Worm (Caenorhabditis elegans): ENCODE measurements around the gene T11F9.14.
"Not testable (repeated sequence)": the region's sequence is repeated elsewhere in the genome, so short reads cannot be mapped to it uniquely, and the experiment has no call there.

Gene T11F9.14

ce11 chrV:11480734-11481133 is at the start of gene T11F9.14:
TSS of gene T11F9.14 (minus strand) at chrV:11480834.
- TF ChIP-seq cnd-1, elt-3, unc-39 (tag; optimal IDR thresholded peaks at IDR 0.05): not testable (repeated sequence)

- TF ChIP-seq pha-4 (tag; optimal IDR thresholded peaks at IDR 0.05): no peak
- TF ChIP-seq nhr-237 (tag; optimal IDR thresholded peaks at IDR 0.05): peak; percentile 27
Observed at ce11 chrV:11529541-11529940, 48.9 kb upstream of the T11F9.14 start.

- TF ChIP-seq hlh-1 (tag; optimal IDR thresholded peaks at IDR 0.05) (peak; percentile 11), unc-120 (tag; optimal IDR thresholded peaks at IDR 0.05; ENCODE audit: poor library complexity, severe bottlenecking) (peak; percentile 19), nhr-12 (tag; optimal IDR thresholded peaks at IDR 0.05) (no peak)
Observed at ce11 chrV:11528633-11529327, 48.1 kb upstream of the T11F9.14 start.

- no peak for TF ChIP-seq ceh-43 (GFP tag; optimal IDR thresholded peaks at IDR 0.05)
- no peak for TF ChIP-seq mep-1 (tag; optimal IDR thresholded peaks at IDR 0.05)
- TF ChIP-seq blmp-1 (tag; optimal IDR thresholded peaks at IDR 0.05): no peak
- no peak for TF ChIP-seq ceh-83 (GFP tag; optimal IDR thresholded peaks at IDR 0.05)
Observed at ce11 chrV:11527531-11527930, 46.9 kb upstream of the T11F9.14 start, which contains the start of gene ccch-1. TSS of gene ccch-1 (plus strand) at chrV:11527831.

ce11 chrV:11526927-11527491 is 46.4 kb upstream of the T11F9.14 start:
- TF ChIP-seq M03D4.4 (tag; optimal IDR thresholded peaks at IDR 0.05): no peak
- TF ChIP-seq sptf-1 (tag; optimal IDR thresholded peaks at IDR 0.05): no peak
- TF ChIP-seq snpc-4 (tag; optimal IDR thresholded peaks at IDR 0.05): no peak
- no peak for TF ChIP-seq nhr-28 (tag; optimal IDR thresholded peaks at IDR 0.05)
- no peak for TF ChIP-seq sem-2 (GFP tag; optimal IDR thresholded peaks at IDR 0.05)
- no peak for TF ChIP-seq nhr-76 (tag; optimal IDR thresholded peaks at IDR 0.05)
- TF ChIP-seq pha-4 (tag; optimal IDR thresholded peaks at IDR 0.05): no peak
- no peak for TF ChIP-seq elt-1 (tag; optimal IDR thresholded peaks at IDR 0.05; ENCODE audit: borderline replicate concordance, insufficient read depth)
- no peak for TF ChIP-seq mab-5 (tag; optimal IDR thresholded peaks at IDR 0.05)
- TF ChIP-seq ceh-83 (GFP tag; optimal IDR thresholded peaks at IDR 0.05): no peak
- no peak for TF ChIP-seq blmp-1 (tag; optimal IDR thresholded peaks at IDR 0.05)
- TF ChIP-seq ztf-11 (tag; optimal IDR thresholded peaks at IDR 0.05): no peak
- TF ChIP-seq nhr-237 (tag; optimal IDR thresholded peaks at IDR 0.05): no peak
- TF ChIP-seq ceh-43 (GFP tag; optimal IDR thresholded peaks at IDR 0.05): no peak
- TF ChIP-seq lsy-2 (tag; optimal IDR thresholded peaks at IDR 0.05): no peak
- TF ChIP-seq mls-2 (tag; optimal IDR thresholded peaks at IDR 0.05): no peak
- no peak for TF ChIP-seq ceh-39 (tag; optimal IDR thresholded peaks at IDR 0.05)
- no peak for TF ChIP-seq lin-32 (GFP tag; optimal IDR thresholded peaks at IDR 0.05)
- no peak for TF ChIP-seq flh-1 (GFP tag; optimal IDR thresholded peaks at IDR 0.05)

ce11 chrV:11525338-11525737 is 44.7 kb upstream of the T11F9.14 start:
- TF ChIP-seq sptf-1 (tag; optimal IDR thresholded peaks at IDR 0.05): peak; percentile 28
- no peak for TF ChIP-seq mep-1 (tag; optimal IDR thresholded peaks at IDR 0.05)
- peak; percentile 44 for TF ChIP-seq ham-2 (GFP tag; optimal IDR thresholded peaks at IDR 0.05)
- TF ChIP-seq M03D4.4 (tag; optimal IDR thresholded peaks at IDR 0.05): no peak
- peak; percentile 70 for TF ChIP-seq blmp-1 (tag; optimal IDR thresholded peaks at IDR 0.05)

- no peak for TF ChIP-seq nhr-28 (tag; optimal IDR thresholded peaks at IDR 0.05)
- TF ChIP-seq nhr-12 (tag; optimal IDR thresholded peaks at IDR 0.05): no peak
- no peak for TF ChIP-seq snpc-4 (tag; optimal IDR thresholded peaks at IDR 0.05)
- TF ChIP-seq lin-13 (tag; optimal IDR thresholded peaks at IDR 0.05): peak; percentile 87
- TF ChIP-seq ces-1 (GFP tag; optimal IDR thresholded peaks at IDR 0.05): no peak
- peak; percentile 70 for TF ChIP-seq pha-4 (tag; optimal IDR thresholded peaks at IDR 0.05)
- peak; percentile 20 for TF ChIP-seq ceh-39 (tag; optimal IDR thresholded peaks at IDR 0.05)
- no peak for TF ChIP-seq mls-2 (tag; optimal IDR thresholded peaks at IDR 0.05)
- no peak for TF ChIP-seq lin-32 (GFP tag; optimal IDR thresholded peaks at IDR 0.05)
- TF ChIP-seq M03D4.4 (tag; optimal IDR thresholded peaks at IDR 0.05): peak; percentile 76
- TF ChIP-seq sem-2 (GFP tag; optimal IDR thresholded peaks at IDR 0.05): peak; percentile 32
- TF ChIP-seq sptf-1 (tag; optimal IDR thresholded peaks at IDR 0.05): no peak
- TF ChIP-seq nhr-237 (tag; optimal IDR thresholded peaks at IDR 0.05): peak; percentile 74
- TF ChIP-seq nhr-2 (tag; optimal IDR thresholded peaks at IDR 0.05): no peak
- TF ChIP-seq ztf-11 (tag; optimal IDR thresholded peaks at IDR 0.05): no peak
- TF ChIP-seq zip-8 (tag; optimal IDR thresholded peaks at IDR 0.05): no peak
- TF ChIP-seq cnd-1 (tag; optimal IDR thresholded peaks at IDR 0.05): peak; percentile 47
- peak; percentile 43 for TF ChIP-seq tbx-8 (GFP tag; optimal IDR thresholded peaks at IDR 0.05)
- no peak for TF ChIP-seq blmp-1 (tag; optimal IDR thresholded peaks at IDR 0.05)
- TF ChIP-seq ceh-43 (GFP tag; optimal IDR thresholded peaks at IDR 0.05): peak; percentile 44
- no peak for TF ChIP-seq nhr-76 (tag; optimal IDR thresholded peaks at IDR 0.05)
- TF ChIP-seq elt-1 (tag; optimal IDR thresholded peaks at IDR 0.05; ENCODE audit: borderline replicate concordance, insufficient read depth): no peak
- TF ChIP-seq bed-3 (GFP tag; optimal IDR thresholded peaks at IDR 0.05): no peak
- peak; percentile 75 for TF ChIP-seq lsy-2 (tag; optimal IDR thresholded peaks at IDR 0.05)
- peak; percentile 57 for TF ChIP-seq hlh-1 (tag; optimal IDR thresholded peaks at IDR 0.05)
- TF ChIP-seq flh-1 (GFP tag; optimal IDR thresholded peaks at IDR 0.05): no peak
- TF ChIP-seq unc-39 (tag; optimal IDR thresholded peaks at IDR 0.05): no peak
Observed at ce11 chrV:11521448-11521847, 40.8 kb upstream of the T11F9.14 start, which contains the start of gene pafo-1. TSS of gene pafo-1 (plus strand) at chrV:11521703.
